Worm (Caenorhabditis elegans) whole organism, early embryonic: ENCODE results near the gene C42C1.8.

Experiments
- F13C5.2 ChIP-seq: sonication (generic microtip); optimal IDR thresholded peaks from 2 replicates; lab custom pipeline; 2017; ENCODE audit warnings: mild to moderate bottlenecking, missing genetic modification characterization, inconsistent platforms, missing compliant biosample characterization
- aly-1 ChIP-seq: sonication (generic microtip); optimal IDR thresholded peaks from 2 replicates; lab custom pipeline; 2016; ENCODE audit warnings: missing genetic modification characterization, missing compliant biosample characterization
- ama-1 ChIP-seq: fragments of 150-350 bp; optimal IDR thresholded peaks from 2 replicates; lab custom pipeline; 2014
- ceh-13 ChIP-seq: fragments of 200-800 bp; sonication (Bioruptor generic); optimal IDR thresholded peaks from 2 replicates; lab custom pipeline; 2018; ENCODE audit warnings: mild to moderate bottlenecking, missing genetic modification characterization, missing compliant biosample characterization
- ceh-36 ChIP-seq: sonication (generic microtip); optimal IDR thresholded peaks from 2 replicates; lab custom pipeline; 2016; ENCODE audit warnings: missing genetic modification characterization, inconsistent platforms, missing compliant biosample characterization
- ets-7 ChIP-seq: sonication (generic microtip); optimal IDR thresholded peaks from 2 replicates; lab custom pipeline; 2016; ENCODE audit warnings: missing genotype, missing genetic modification characterization, missing compliant biosample characterization
- flt-1 ChIP-seq: fragments of 200-800 bp; sonication (Bioruptor generic); IDR thresholded peaks from 2 replicates; pipeline ENCODE4 v1.3.6; 2022; ENCODE audit warnings: missing genetic modification characterization, missing compliant biosample characterization
- hnd-1 ChIP-seq: sonication (generic microtip); optimal IDR thresholded peaks from 2 replicates; lab custom pipeline; 2016; ENCODE audit warnings: missing genetic modification characterization, missing compliant biosample characterization
- pes-1 ChIP-seq: fragments of 200-800 bp; sonication (Bioruptor generic); IDR thresholded peaks from 2 replicates; pipeline ENCODE4 v1.3.6; 2022; ENCODE audit warnings: missing genetic modification reagents, missing genetic modification characterization, missing compliant biosample characterization
- sea-1 ChIP-seq: fragments of 200-800 bp; sonication (Bioruptor generic); conservative IDR thresholded peaks from 2 replicates; pipeline ENCODE4 v1.3.6; 2022; ENCODE audit warnings: missing genetic modification characterization, missing compliant biosample characterization
- tbx-11 ChIP-seq: fragments of 200-800 bp; sonication (Bioruptor generic); IDR thresholded peaks from 2 replicates; pipeline ENCODE4 v1.3.6; 2022; ENCODE audit warnings: missing genetic modification characterization, missing compliant biosample characterization
- tbx-37 ChIP-seq: fragments of 200-800 bp; sonication (Bioruptor generic); conservative IDR thresholded peaks from 2 replicates; pipeline ENCODE4 v1.3.6; 2022; ENCODE audit warnings: missing genetic modification reagents, missing genetic modification characterization, missing compliant biosample characterization
- tra-4 ChIP-seq: sonication (generic microtip); optimal IDR thresholded peaks from 2 replicates; lab custom pipeline; 2017; ENCODE audit warnings: missing genetic modification characterization, missing compliant biosample characterization

DNA sequence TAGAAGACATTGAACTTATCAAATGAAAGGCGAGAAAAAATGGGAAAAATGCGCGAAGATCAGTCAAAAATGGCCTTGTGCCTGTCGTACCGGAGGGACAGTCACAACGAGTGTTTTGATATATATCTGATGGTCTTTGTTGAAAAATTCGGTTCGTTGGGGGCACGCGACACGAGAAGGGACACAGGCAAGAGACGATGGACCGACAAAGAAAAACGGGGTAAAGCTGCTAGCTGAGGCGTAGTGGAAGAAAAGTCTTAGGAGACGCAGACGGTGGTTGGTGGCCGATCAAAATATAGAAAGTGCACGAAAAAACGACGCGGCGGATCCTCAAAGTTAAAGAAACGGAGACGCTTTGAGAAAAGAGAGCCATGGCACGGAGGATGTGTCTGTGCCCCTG lies 44.4 kb downstream of the C42C1.8 start:
- no peak for TF ChIP-seq ceh-36 (tag; lab: Kevin White, UChicago)
- TF ChIP-seq tbx-37, result no peak
- TF ChIP-seq F13C5.2 (tag; lab: Kevin White, UChicago), result no peak
- no peak for TF ChIP-seq ama-1 (lab: Kevin White, UChicago)
- TF ChIP-seq aly-1, result no peak
- TF ChIP-seq ceh-13 (GFP tag; lab: Kevin White, UChicago), result no peak
- no peak for TF ChIP-seq flt-1 (GFP tag; lab: Robert Waterston, UW)
- TF ChIP-seq tbx-11 (GFP tag; lab: Robert Waterston, UW), result no peak
- TF ChIP-seq ets-7 (tag; lab: Kevin White, UChicago), result no peak
- no peak for TF ChIP-seq tra-4 (tag; lab: Kevin White, UChicago)
- TF ChIP-seq sea-1 (GFP tag; lab: Robert Waterston, UW), result no peak
- no peak for TF ChIP-seq pes-1 (GFP tag; lab: Robert Waterston, UW)
- no peak for TF ChIP-seq hnd-1 (tag; lab: Kevin White, UChicago)
